Fruit fly (Drosophila melanogaster) S2 (cell line): Measurements from ENCODE around the gene CG46434.

ENCODE experiments used
- CG8478 ChIP-seq: fragments of >200 bp; optimal IDR thresholded peaks from 2 replicates; lab custom pipeline; 2018
- CTCF ChIP-seq, 2 experiments: fragments of >200 bp; optimal IDR thresholded peaks; 2 replicates each; lab custom pipeline; 2018

dm6 chr3L:19516547-19516946 is 27.5 kb downstream of the CG46434 start:
- no peak for TF ChIP-seq CG8478 (lab: Kevin White, UChicago)
- peak; percentile 90 to 96 for TF ChIP-seq CTCF (optimal IDR thresholded peaks at IDR 0.05; lab: Kevin White, UChicago)
